Worm (Caenorhabditis elegans) whole organism, L1 larva: ENCODE results near the gene K12H4.5.
A peak's percentile ranks its signal among the peaks of the same experiment; 100 is the strongest.

ENCODE experiments used
- C04F5.9 ChIP-seq: sonication (generic microtip); optimal IDR thresholded peaks from 2 replicates; lab custom pipeline; 2016; ENCODE audit warnings: missing genetic modification characterization, missing compliant biosample characterization
- C16A3.4 ChIP-seq: fragments of 150-350 bp; optimal IDR thresholded peaks from 2 replicates; lab custom pipeline; 2014; ENCODE audit warnings: missing biosample characterization, missing genetic modification characterization
- Y116A8C.19 ChIP-seq: sonication (generic microtip); optimal IDR thresholded peaks from 2 replicates; lab custom pipeline; 2016; ENCODE audit warnings: missing compliant biosample characterization, missing genetic modification characterization, borderline replicate concordance
- aha-1 ChIP-seq: fragments of 150-350 bp; optimal IDR thresholded peaks from 2 replicates; lab custom pipeline; 2014; ENCODE audit warnings: missing biosample characterization, missing genetic modification characterization
- alr-1 ChIP-seq: fragments of 200-800 bp; sonication (Bioruptor generic); optimal IDR thresholded peaks from 2 replicates; lab custom pipeline; 2018; ENCODE audit warnings: borderline replicate concordance, mild to moderate bottlenecking, missing genetic modification characterization, missing compliant biosample characterization
- aly-2 ChIP-seq: fragments of 150-350 bp; optimal IDR thresholded peaks from 2 replicates; lab custom pipeline; 2014; ENCODE audit warnings: missing biosample characterization, missing genetic modification characterization
- blmp-1 ChIP-seq: fragments of 150-350 bp; optimal IDR thresholded peaks from 2 replicates; lab custom pipeline; 2014; ENCODE audit warnings: missing biosample characterization, missing genetic modification characterization
- ceh-8 ChIP-seq: fragments of 200-800 bp; sonication (Bioruptor generic); optimal IDR thresholded peaks from 2 replicates; lab custom pipeline; 2018; ENCODE audit warnings: mild to moderate bottlenecking, missing genetic modification characterization, moderate library complexity, missing compliant biosample characterization
- ceh-82 ChIP-seq, 3 experiments: fragments of 150-350 bp in 1 of 3; sonication (generic microtip) in 2 of 3; optimal IDR thresholded peaks; 2 replicates each; lab custom pipeline; 2014 to 2017; ENCODE audit warnings: missing biosample characterization in 3 of 3, missing genetic modification characterization in 3 of 3
- ceh-88 ChIP-seq: fragments of 200-800 bp; sonication (Bioruptor generic); IDR thresholded peaks from 2 replicates; pipeline ENCODE4 v1.3.6; 2022; ENCODE audit warnings: missing genetic modification characterization, missing compliant biosample characterization
- dpl-1 ChIP-seq, 3 experiments: fragments of 150-350 bp in 2 of 3; sonication (generic microtip) in 1 of 3; optimal IDR thresholded peaks; 2 replicates each; lab custom pipeline; 2014 to 2017; ENCODE audit warnings: missing biosample characterization in 3 of 3, missing genetic modification characterization in 3 of 3, missing genetic modification reagents in 3 of 3
- dsc-1 ChIP-seq: sonication (generic microtip); optimal IDR thresholded peaks from 2 replicates; lab custom pipeline; 2016; ENCODE audit warnings: mild to moderate bottlenecking, missing genetic modification characterization, missing compliant biosample characterization
- efl-1 ChIP-seq, 4 experiments: fragments of 150-350 bp; optimal IDR thresholded peaks in 3 of 4; peaks in 1 of 4; 1 replicate in 1 of 4; 2 replicates in 3 of 4; lab custom pipeline; 2014; ENCODE audit warnings: missing biosample characterization in 2 of 4, missing genetic modification characterization in 2 of 4, missing genetic modification reagents in 2 of 4
- efl-3 ChIP-seq: fragments of 200-800 bp; sonication (Bioruptor generic); optimal IDR thresholded peaks from 2 replicates; lab custom pipeline; 2018; ENCODE audit warnings: mild to moderate bottlenecking, missing genetic modification characterization, missing compliant biosample characterization
- egl-27 ChIP-seq, 2 experiments: fragments of 150-350 bp in 1 of 2; sonication (generic microtip); optimal IDR thresholded peaks; 3 replicates each; lab custom pipeline; 2017 to 2018; ENCODE audit warnings: missing biosample characterization in 2 of 2, missing genetic modification characterization in 2 of 2, missing genetic modification reagents in 2 of 2
- ets-5 ChIP-seq: fragments of 200-800 bp; sonication (Bioruptor generic); IDR thresholded peaks from 2 replicates; pipeline ENCODE4 v1.3.6; 2022; ENCODE audit warnings: missing genetic modification characterization, missing compliant biosample characterization
- fkh-10 ChIP-seq: sonication (generic microtip); optimal IDR thresholded peaks from 2 replicates; lab custom pipeline; 2017; ENCODE audit warnings: missing biosample characterization, missing genetic modification reagents, missing genetic modification characterization
- fkh-4 ChIP-seq: sonication (generic microtip); optimal IDR thresholded peaks from 2 replicates; lab custom pipeline; 2016; ENCODE audit warnings: missing compliant biosample characterization, missing genetic modification characterization, borderline replicate concordance
- fkh-8 ChIP-seq: sonication (generic microtip); optimal IDR thresholded peaks from 2 replicates; lab custom pipeline; 2016; ENCODE audit warnings: mild to moderate bottlenecking, missing genetic modification characterization, missing compliant biosample characterization
- fos-1 ChIP-seq: fragments of 150-350 bp; optimal IDR thresholded peaks from 2 replicates; lab custom pipeline; 2014; ENCODE audit warnings: missing biosample characterization, missing genetic modification characterization
- hlh-17 ChIP-seq: fragments of 200-800 bp; sonication (Bioruptor generic); optimal IDR thresholded peaks from 2 replicates; lab custom pipeline; 2018; ENCODE audit warnings: missing genetic modification characterization, mild to moderate bottlenecking, missing compliant biosample characterization, moderate library complexity, borderline replicate concordance
- hlh-4 ChIP-seq: sonication (generic microtip); optimal IDR thresholded peaks from 2 replicates; lab custom pipeline; 2016; ENCODE audit warnings: mild to moderate bottlenecking, missing genetic modification characterization, missing compliant biosample characterization
- hpl-2 ChIP-seq: fragments of 150-350 bp; optimal IDR thresholded peaks from 2 replicates; lab custom pipeline; 2014; ENCODE audit warnings: missing biosample characterization, missing genetic modification reagents, missing genetic modification characterization
- irx-1 ChIP-seq: sonication (generic microtip); optimal IDR thresholded peaks from 2 replicates; lab custom pipeline; 2016; ENCODE audit warnings: missing genetic modification characterization, missing compliant biosample characterization
- lin-14 ChIP-seq: fragments of 200-800 bp; sonication (Bioruptor generic); optimal IDR thresholded peaks from 2 replicates; lab custom pipeline; 2018; ENCODE audit warnings: mild to moderate bottlenecking, missing genetic modification characterization, moderate library complexity, missing compliant biosample characterization
- lin-15B ChIP-seq: fragments of 150-350 bp; sonication (generic microtip); optimal IDR thresholded peaks from 3 replicates; lab custom pipeline; 2014; ENCODE audit warnings: missing biosample characterization, missing genetic modification characterization
- lir-3 ChIP-seq: sonication (generic microtip); optimal IDR thresholded peaks from 2 replicates; lab custom pipeline; 2016; ENCODE audit warnings: mild to moderate bottlenecking, missing genetic modification characterization, moderate library complexity, missing compliant biosample characterization; ENCODE audit not compliant: poor library complexity
- mdl-1 ChIP-seq, 2 experiments: fragments of 150-350 bp; optimal IDR thresholded peaks; 2 replicates each; lab custom pipeline; 2014 to 2017; ENCODE audit warnings: missing biosample characterization in 2 of 2, missing genetic modification characterization in 2 of 2, inconsistent platforms in 1 of 2
- mef-2 ChIP-seq: fragments of 150-350 bp; optimal IDR thresholded peaks from 2 replicates; lab custom pipeline; 2014; ENCODE audit warnings: missing biosample characterization, missing genetic modification characterization
- nhr-11 ChIP-seq: fragments of 150-350 bp; optimal IDR thresholded peaks from 2 replicates; lab custom pipeline; 2014; ENCODE audit warnings: missing biosample characterization, missing genetic modification characterization
- nhr-12 ChIP-seq: sonication (generic microtip); optimal IDR thresholded peaks from 2 replicates; lab custom pipeline; 2017; ENCODE audit warnings: missing biosample characterization, missing genetic modification characterization
- nhr-20 ChIP-seq: sonication (generic microtip); optimal IDR thresholded peaks from 2 replicates; lab custom pipeline; 2016; ENCODE audit warnings: mild to moderate bottlenecking, missing genetic modification characterization, missing compliant biosample characterization
- nhr-28 ChIP-seq: fragments of 150-350 bp; optimal IDR thresholded peaks from 2 replicates; lab custom pipeline; 2014; ENCODE audit warnings: missing biosample characterization, missing genetic modification characterization
- nhr-71 ChIP-seq: sonication (generic microtip); optimal IDR thresholded peaks from 2 replicates; lab custom pipeline; 2016; ENCODE audit warnings: mild to moderate bottlenecking, missing genetic modification characterization, moderate library complexity, missing compliant biosample characterization
- nhr-76 ChIP-seq: sonication (generic microtip); optimal IDR thresholded peaks from 2 replicates; lab custom pipeline; 2017; ENCODE audit warnings: missing biosample characterization, missing genetic modification characterization
- nhr-90 ChIP-seq: sonication (generic microtip); optimal IDR thresholded peaks from 2 replicates; lab custom pipeline; 2016; ENCODE audit warnings: mild to moderate bottlenecking, missing genetic modification characterization, missing compliant biosample characterization; ENCODE audit not compliant: poor library complexity
- pag-3 ChIP-seq: sonication (generic microtip); optimal IDR thresholded peaks from 2 replicates; lab custom pipeline; 2017; ENCODE audit warnings: missing genetic modification characterization, mild to moderate bottlenecking, missing compliant biosample characterization, antibody characterized with exemption, borderline replicate concordance; ENCODE audit not compliant: insufficient read depth
- pqm-1 ChIP-seq: sonication (generic microtip); optimal IDR thresholded peaks from 3 replicates; lab custom pipeline; 2017; ENCODE audit warnings: missing biosample characterization, missing genetic modification characterization
- rnt-1 ChIP-seq: sonication (generic microtip); optimal IDR thresholded peaks from 2 replicates; lab custom pipeline; 2016; ENCODE audit warnings: mild to moderate bottlenecking, missing genetic modification characterization, moderate library complexity, missing compliant biosample characterization
- skn-1 ChIP-seq: fragments of 150-350 bp; optimal IDR thresholded peaks from 2 replicates; lab custom pipeline; 2014; ENCODE audit warnings: missing biosample characterization, missing genetic modification characterization
- snpc-4 ChIP-seq: fragments of 150-350 bp; optimal IDR thresholded peaks from 2 replicates; lab custom pipeline; 2014; ENCODE audit warnings: missing biosample characterization, missing genetic modification characterization
- sox-4 ChIP-seq: sonication (generic microtip); optimal IDR thresholded peaks from 2 replicates; lab custom pipeline; 2016; ENCODE audit warnings: missing genetic modification characterization, missing compliant biosample characterization
- swsn-7 ChIP-seq: sonication (generic microtip); optimal IDR thresholded peaks from 2 replicates; lab custom pipeline; 2016; ENCODE audit warnings: missing genetic modification characterization, missing compliant biosample characterization
- tbx-2 ChIP-seq: sonication (generic microtip); optimal IDR thresholded peaks from 2 replicates; lab custom pipeline; 2016; ENCODE audit warnings: missing genetic modification characterization, missing compliant biosample characterization
- tlp-1 ChIP-seq: fragments of 150-350 bp; optimal IDR thresholded peaks from 2 replicates; lab custom pipeline; 2014; ENCODE audit warnings: missing biosample characterization, missing genetic modification characterization
- unc-62 ChIP-seq: fragments of 150-350 bp; optimal IDR thresholded peaks from 2 replicates; lab custom pipeline; 2014; ENCODE audit warnings: missing biosample characterization, missing genetic modification reagents, missing genetic modification characterization
- unc-98 ChIP-seq: fragments of 200-800 bp; sonication (Bioruptor generic); IDR thresholded peaks from 2 replicates; pipeline ENCODE4 v1.3.6; 2022; ENCODE audit warnings: missing genetic modification characterization, missing compliant biosample characterization
- xbp-1 ChIP-seq: sonication (generic microtip); optimal IDR thresholded peaks from 2 replicates; lab custom pipeline; 2016; ENCODE audit warnings: missing genetic modification characterization, missing compliant biosample characterization
- zip-4 ChIP-seq: fragments of 200-800 bp; sonication (Bioruptor generic); optimal IDR thresholded peaks from 2 replicates; lab custom pipeline; 2018; ENCODE audit warnings: mild to moderate bottlenecking, missing genetic modification characterization, moderate library complexity, missing compliant biosample characterization

Gene K12H4.5

ce11 chrIII:8091408-8091807 lies 47.1 kb downstream of the K12H4.5 start, which contains the start of gene idi-1:
TSS of gene idi-1 (plus strand) at chrIII:8091708.
- TF ChIP-seq nhr-76 (tag; lab: Kevin White, UChicago) (no peak), aly-2 (no peak), ceh-8 (GFP tag; lab: Kevin White, UChicago) (no peak), aha-1 (tag; lab: Kevin White, UChicago) (no peak)

ce11 chrIII:8093079-8093623 lies 48.9 kb downstream of the K12H4.5 start, which contains the start of gene K06H7.2:
TSS of gene K06H7.2 (plus strand) at chrIII:8093573.
- peak; percentile 35 for TF ChIP-seq swsn-7 (tag; lab: Kevin White, UChicago)
- TF ChIP-seq pag-3 (tag; lab: Kevin White, UChicago): no peak
- no peak for TF ChIP-seq efl-3 (GFP tag; lab: Kevin White, UChicago)
- no peak for TF ChIP-seq mef-2 (tag; lab: Kevin White, UChicago)
- no peak for TF ChIP-seq ceh-88 (GFP tag; lab: Robert Waterston, UW)
- no peak for TF ChIP-seq irx-1 (tag; lab: Kevin White, UChicago)
- TF ChIP-seq C16A3.4 (tag; lab: Kevin White, UChicago): peak; percentile 63
- no peak for TF ChIP-seq mdl-1 (tag; optimal IDR thresholded peaks at IDR 0.05; lab: Kevin White, UChicago)
- TF ChIP-seq nhr-12: no peak
- no peak for TF ChIP-seq fos-1
- TF ChIP-seq nhr-11 (tag; lab: Kevin White, UChicago): no peak
- peak; percentile 76 for TF ChIP-seq lin-14 (GFP tag; lab: Kevin White, UChicago)
- no peak for TF ChIP-seq Y116A8C.19 (tag; lab: Kevin White, UChicago)
- TF ChIP-seq fkh-10: peak; percentile 30
- TF ChIP-seq skn-1 (tag; lab: Kevin White, UChicago): no peak
- TF ChIP-seq alr-1 (tag; lab: Kevin White, UChicago): no peak
- no peak for TF ChIP-seq aly-2
- no peak for TF ChIP-seq zip-4 (GFP tag; lab: Kevin White, UChicago)
- no peak for TF ChIP-seq snpc-4
- TF ChIP-seq ets-5 (GFP tag; lab: Robert Waterston, UW): no peak
- no peak for TF ChIP-seq fkh-4
- no peak for TF ChIP-seq tlp-1 (tag; lab: Kevin White, UChicago)
- no peak for TF ChIP-seq xbp-1
- TF ChIP-seq efl-1 (optimal IDR thresholded peaks at IDR 0.05; lab: Kevin White, UChicago): peak; percentile 69 to 73
- peak; percentile 66 to 92 for TF ChIP-seq efl-1 (GFP tag; optimal IDR thresholded peaks at IDR 0.05 in 1 of 2; lab: Kevin White, UChicago)
- TF ChIP-seq unc-62: no peak
- no peak for TF ChIP-seq hpl-2
- TF ChIP-seq lin-15B (tag; lab: Kevin White, UChicago): peak; percentile 78
- peak; percentile 44 for TF ChIP-seq fkh-8 (tag; lab: Kevin White, UChicago)
- no peak for TF ChIP-seq sox-4 (tag; lab: Kevin White, UChicago)
- TF ChIP-seq nhr-20 (tag; lab: Kevin White, UChicago): peak; percentile 50
- TF ChIP-seq nhr-28 (tag; lab: Kevin White, UChicago): no peak
- peak; percentile 13 for TF ChIP-seq rnt-1 (tag; lab: Kevin White, UChicago)
- TF ChIP-seq lir-3 (tag; lab: Kevin White, UChicago): no peak
- TF ChIP-seq hlh-17: no peak
- peak; percentile 49 to 79 (median 52) for TF ChIP-seq dpl-1 (GFP tag; optimal IDR thresholded peaks at IDR 0.05; lab: Kevin White, UChicago)
- no peak for TF ChIP-seq hlh-4 (tag; lab: Kevin White, UChicago)
- peak; percentile 66 for TF ChIP-seq nhr-71 (tag; lab: Kevin White, UChicago)
- TF ChIP-seq ceh-82 (tag; optimal IDR thresholded peaks at IDR 0.05; lab: Kevin White, UChicago): peak in 1 of 3 experiments; percentile 39
- TF ChIP-seq tbx-2 (tag; lab: Kevin White, UChicago): peak; percentile 35
- TF ChIP-seq egl-27 (tag; optimal IDR thresholded peaks at IDR 0.05; lab: Kevin White, UChicago): no peak
- no peak for TF ChIP-seq pqm-1 (tag; lab: Kevin White, UChicago)
- TF ChIP-seq blmp-1: peak; percentile 38
- TF ChIP-seq dsc-1: peak; percentile 19
- no peak for TF ChIP-seq nhr-90 (tag; lab: Kevin White, UChicago)
- no peak for TF ChIP-seq unc-98 (GFP tag; lab: Robert Waterston, UW)
- no peak for TF ChIP-seq C04F5.9 (tag; lab: Kevin White, UChicago)
- TF ChIP-seq ceh-8 (GFP tag; lab: Kevin White, UChicago): no peak
